Fruit fly (Drosophila melanogaster): ENCODE data around the gene FMRFaR.

Gene FMRFaR

DNA sequence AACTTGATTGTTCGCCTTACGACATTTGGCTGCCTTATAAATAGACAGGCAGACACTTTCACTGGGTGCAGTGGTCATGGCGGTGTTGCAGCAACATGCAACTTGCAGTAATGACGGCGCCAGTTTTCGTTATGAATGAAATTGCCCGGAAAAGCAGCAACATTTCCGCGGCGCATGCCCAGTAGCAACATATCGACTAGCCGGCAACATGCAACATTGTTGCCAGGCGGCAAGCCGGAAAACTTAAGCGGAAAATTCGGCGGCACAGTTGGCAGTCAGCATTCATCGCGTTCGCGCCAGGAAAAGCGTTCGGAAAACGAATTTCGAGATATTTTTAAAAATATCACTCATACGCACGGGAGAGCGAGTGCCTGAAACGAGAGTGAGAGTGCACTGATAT lies at the start of gene FMRFaR:
Gene FMRFaR, plus strand, starts transcription at position 272 of the 400 bp plus-strand sequence.
- TF ChIP-seq eg (GFP tag; IDR thresholded peaks at IDR 0.05): 0 out of 3 replicates have a peak, but pooled peaks have one; percentile 19
- no peak for TF ChIP-seq fkh (GFP tag; optimal IDR thresholded peaks at IDR 0.05)

DNA sequence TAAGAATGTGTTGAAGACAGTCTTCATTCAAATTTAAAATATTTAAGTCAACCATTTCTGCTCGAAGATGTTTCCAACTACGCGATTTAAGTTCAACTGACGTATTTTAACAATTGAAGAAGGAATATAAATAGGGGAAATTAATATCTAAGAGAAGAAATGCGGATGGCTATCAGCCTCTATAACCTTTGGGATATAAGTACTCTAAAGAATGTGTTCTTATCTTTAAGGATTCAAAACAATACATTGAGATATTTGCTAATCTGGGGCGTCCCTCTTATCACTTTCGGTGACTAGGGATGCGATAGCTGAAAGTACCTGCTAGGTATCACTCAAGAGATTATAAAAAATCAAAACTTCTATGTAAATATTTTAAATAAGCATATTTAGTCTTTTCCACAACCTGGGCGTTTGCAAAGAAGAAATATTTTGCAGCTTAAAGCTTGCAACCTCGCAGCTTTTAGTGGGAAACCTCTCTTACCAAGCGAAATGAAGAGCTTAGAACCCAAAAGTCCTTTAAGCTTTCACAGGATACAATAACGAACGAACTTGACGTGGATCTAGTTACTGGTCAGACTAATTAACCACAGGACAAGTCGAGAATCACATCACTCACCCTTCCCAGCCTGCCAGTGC lies 40.4 kb upstream of the FMRFaR start, which contains the start of the genes CG34025 and Or63a:
Gene CG34025, minus strand, starts transcription at position 101 of the 636 bp plus-strand sequence.
Gene Or63a, plus strand, starts transcription at position 586 of the 636 bp plus-strand sequence.
- no peak for TF ChIP-seq Met (GFP tag; optimal IDR thresholded peaks at IDR 0.05)
- TF ChIP-seq spab (GFP tag; optimal IDR thresholded peaks at IDR 0.05): no peak
- TF ChIP-seq topi (GFP tag; optimal IDR thresholded peaks at IDR 0.05): no peak
- TF ChIP-seq OdsH (GFP tag; optimal IDR thresholded peaks at IDR 0.05): no peak
- no peak for TF ChIP-seq CG9139 (GFP tag; optimal IDR thresholded peaks at IDR 0.05)
- no peak for TF ChIP-seq cyc (GFP tag; optimal IDR thresholded peaks at IDR 0.05)
- TF ChIP-seq CG10669 (GFP tag; optimal IDR thresholded peaks at IDR 0.05): no peak

DNA sequence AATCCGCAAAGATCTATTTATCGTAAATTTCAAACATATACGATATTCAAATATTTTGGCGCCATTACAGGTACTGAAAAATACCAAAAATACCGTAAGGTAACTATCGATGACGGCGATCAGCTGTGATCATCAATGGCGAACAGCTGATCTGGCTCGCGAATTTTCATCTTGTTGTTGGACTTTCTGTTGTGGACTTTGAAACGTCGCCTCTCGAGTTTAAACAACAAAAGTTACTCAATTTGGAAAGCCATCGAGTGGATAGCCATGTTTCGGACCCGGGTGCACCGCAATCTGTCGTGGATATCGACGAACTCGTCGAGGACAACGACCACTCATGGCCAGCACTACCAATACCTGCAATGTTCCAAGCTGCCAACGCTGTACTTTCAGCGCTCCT lies 20.7 kb upstream of the FMRFaR start, which contains the start of gene CPT2:
Gene CPT2, plus strand, starts transcription at position 167 of the 400 bp plus-strand sequence.
- peak; percentile 78 for TF ChIP-seq CG6854 (GFP tag; optimal IDR thresholded peaks at IDR 0.05)
- peak; percentile 23; the same call in 1 of the 3 replicates for TF ChIP-seq eg (GFP tag; IDR thresholded peaks at IDR 0.05)
- TF ChIP-seq CG9139 (GFP tag; optimal IDR thresholded peaks at IDR 0.05): peak; percentile 46
- peak; percentile 56 for TF ChIP-seq CG6808 (GFP tag; optimal IDR thresholded peaks at IDR 0.05)
- no peak for TF ChIP-seq Ets21C (GFP tag; optimal IDR thresholded peaks at IDR 0.05)
- TF ChIP-seq CG6276 (GFP tag; optimal IDR thresholded peaks at IDR 0.05): peak; percentile 81
- TF ChIP-seq CG15336 (GFP tag; IDR thresholded peaks at IDR 0.05): 0 out of 2 replicates have a peak, but pooled peaks have one; percentile 27
- TF ChIP-seq achi (GFP tag; optimal IDR thresholded peaks at IDR 0.05): no peak
- TF ChIP-seq CG10669 (GFP tag; optimal IDR thresholded peaks at IDR 0.05): peak; percentile 25
- no peak for TF ChIP-seq pdm3 (GFP tag; optimal IDR thresholded peaks at IDR 0.05)
- no peak for TF ChIP-seq CG32006 (GFP tag; optimal IDR thresholded peaks at IDR 0.05)
- no peak for TF ChIP-seq CG16779 (tag; optimal IDR thresholded peaks at IDR 0.05)
- TF ChIP-seq spab (GFP tag; optimal IDR thresholded peaks at IDR 0.05): peak; percentile 41
- peak; percentile 58; the same call in 1 of the 3 replicates for TF ChIP-seq CG6163 (GFP tag; IDR thresholded peaks at IDR 0.05)
- TF ChIP-seq topi (GFP tag; optimal IDR thresholded peaks at IDR 0.05): no peak

DNA sequence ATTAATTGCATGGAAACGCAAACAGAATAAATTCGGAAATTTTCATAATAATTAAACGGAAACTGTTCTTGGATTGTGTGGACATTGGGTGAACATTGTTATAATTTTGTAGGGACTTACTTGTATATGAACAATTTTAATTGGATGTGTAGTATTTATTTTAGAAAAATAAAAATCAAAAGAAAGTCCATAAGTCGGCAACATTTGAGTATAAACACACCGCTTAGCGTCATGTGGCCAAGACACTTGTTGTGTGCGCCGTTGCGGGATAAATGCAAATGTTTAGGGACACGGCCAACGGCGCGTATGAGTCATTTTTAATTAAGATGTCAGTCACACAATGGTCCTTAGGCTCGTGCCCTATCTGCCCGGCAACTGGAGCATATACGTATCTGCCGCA lies 15.2 kb upstream of the FMRFaR start:
- TF ChIP-seq Lpt (GFP tag; optimal IDR thresholded peaks at IDR 0.05) (no peak), Blimp-1 (GFP tag; optimal IDR thresholded peaks at IDR 0.05) (no peak), topi (GFP tag; optimal IDR thresholded peaks at IDR 0.05) (no peak), net (GFP tag; optimal IDR thresholded peaks at IDR 0.05) (no peak), CG6163 (GFP tag; IDR thresholded peaks at IDR 0.05) (no peak), CG16779 (tag; optimal IDR thresholded peaks at IDR 0.05) (no peak), achi (GFP tag; optimal IDR thresholded peaks at IDR 0.05) (no peak), OdsH (GFP tag; optimal IDR thresholded peaks at IDR 0.05) (no peak), lz (GFP tag; optimal IDR thresholded peaks at IDR 0.05) (no peak), CG6854 (GFP tag; optimal IDR thresholded peaks at IDR 0.05) (no peak)

DNA sequence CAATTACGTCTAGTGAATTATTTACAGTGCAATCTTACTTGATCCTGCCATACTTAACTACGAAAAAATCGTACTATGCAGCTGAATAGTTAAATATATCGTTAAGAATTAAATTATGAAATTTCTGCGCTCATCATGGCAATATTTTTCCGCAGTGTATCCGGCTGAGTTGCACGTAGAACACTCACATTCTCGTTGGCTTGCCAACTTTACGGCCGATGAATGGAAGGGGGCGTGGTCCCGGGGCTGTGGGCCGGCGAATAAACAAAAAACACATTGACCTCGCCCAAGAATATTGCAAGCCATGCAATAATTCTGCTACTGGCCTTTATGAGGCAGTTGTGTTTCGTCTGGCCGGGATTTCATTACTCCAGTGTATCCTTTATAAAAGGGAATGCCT lies 13.8 kb upstream of the FMRFaR start:
- TF ChIP-seq pdm3 (GFP tag; optimal IDR thresholded peaks at IDR 0.05): no peak
- no peak for TF ChIP-seq Hr38 (GFP tag; optimal IDR thresholded peaks at IDR 0.05)
- no peak for TF ChIP-seq Smox (GFP tag; optimal IDR thresholded peaks at IDR 0.05)
- no peak for TF ChIP-seq dsx (GFP tag; optimal IDR thresholded peaks at IDR 0.05; ENCODE audit: poor library complexity, severe bottlenecking)
- TF ChIP-seq svp (GFP tag): peak; percentile 33
- no peak for TF ChIP-seq dac (GFP tag; optimal IDR thresholded peaks at IDR 0.05)
- no peak for TF ChIP-seq Met (GFP tag; optimal IDR thresholded peaks at IDR 0.05)
- no peak for TF ChIP-seq Eip75B (GFP tag; optimal IDR thresholded peaks at IDR 0.05)

DNA sequence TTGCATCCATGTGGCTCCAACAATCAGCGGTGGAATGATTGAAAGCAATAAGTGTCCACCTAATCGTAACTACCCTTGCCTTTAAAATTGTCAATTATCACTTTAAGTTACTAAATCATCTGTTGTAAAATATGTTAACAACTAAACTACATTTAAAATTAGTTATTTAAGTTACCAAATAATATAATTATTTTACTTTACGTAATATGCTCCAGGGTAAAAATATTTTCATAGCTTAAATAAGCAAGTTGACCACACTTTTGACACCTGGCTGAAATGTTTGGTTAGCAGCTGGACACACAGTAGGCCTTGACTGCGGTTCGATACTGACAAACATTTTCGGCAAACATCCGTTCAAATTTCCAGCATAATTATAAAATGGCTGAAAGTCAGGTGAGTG lies 6.6 kb upstream of the FMRFaR start, which contains the start of gene CG2113:
Gene CG2113, plus strand, starts transcription at position 301 of the 400 bp plus-strand sequence.
- TF ChIP-seq Sox14 (GFP tag; optimal IDR thresholded peaks at IDR 0.05) (no peak), vri (GFP tag; optimal IDR thresholded peaks at IDR 0.05) (no peak), achi (GFP tag; optimal IDR thresholded peaks at IDR 0.05) (no peak), eg (GFP tag; IDR thresholded peaks at IDR 0.05) (no peak), fkh (GFP tag; optimal IDR thresholded peaks at IDR 0.05) (no peak), CG8119 (GFP tag; IDR thresholded peaks at IDR 0.05) (no peak), salr (GFP tag; optimal IDR thresholded peaks at IDR 0.05) (no peak), CG16779 (tag; optimal IDR thresholded peaks at IDR 0.05) (no peak), CG6854 (GFP tag; optimal IDR thresholded peaks at IDR 0.05) (no peak), fd59A (GFP tag; optimal IDR thresholded peaks at IDR 0.05) (no peak), net (GFP tag; optimal IDR thresholded peaks at IDR 0.05) (no peak), acj6 (GFP tag; optimal IDR thresholded peaks at IDR 0.05) (no peak), CG3919 (GFP tag; optimal IDR thresholded peaks at IDR 0.05) (no peak), CG6808 (GFP tag; optimal IDR thresholded peaks at IDR 0.05) (no peak), CG6163 (GFP tag; IDR thresholded peaks at IDR 0.05) (no peak)
